Worm (Caenorhabditis elegans) whole organism, young adult: ENCODE data around the gene Y43F8C.5.

Experiments
- F33H1.4 ChIP-seq: fragments of 200-800 bp; sonication (Bioruptor generic); IDR thresholded peaks from 2 replicates; pipeline ENCODE4 v1.3.6; 2022; ENCODE audit warnings: missing genetic modification reagents, missing genetic modification characterization, missing compliant biosample characterization
- attf-3 ChIP-seq: fragments of 200-800 bp; sonication (Bioruptor generic); conservative IDR thresholded peaks from 2 replicates; pipeline ENCODE4 v1.3.6; 2022; ENCODE audit warnings: missing genetic modification reagents, missing genetic modification characterization, missing compliant biosample characterization
- attf-6 ChIP-seq: fragments of 200-800 bp; sonication (Bioruptor generic); IDR thresholded peaks from 2 replicates; pipeline ENCODE4 v1.3.6; 2022; ENCODE audit warnings: missing genetic modification reagents, missing genetic modification characterization, missing compliant biosample characterization
- nfya-1 ChIP-seq: sonication (generic microtip); optimal IDR thresholded peaks from 2 replicates; lab custom pipeline; 2017; ENCODE audit warnings: antibody characterized with exemption, missing compliant biosample characterization, missing genetic modification characterization, borderline replicate concordance; ENCODE audit not compliant: insufficient read depth
- snpc-1.1 ChIP-seq: sonication (generic microtip); optimal IDR thresholded peaks from 2 replicates; lab custom pipeline; 2017; ENCODE audit warnings: missing genetic modification characterization, mild to moderate bottlenecking, missing compliant biosample characterization, antibody characterized with exemption, moderate library complexity, missing genotype, missing genetic modification reagents; ENCODE audit not compliant: insufficient read depth
- sptf-2 ChIP-seq: fragments of 200-800 bp; sonication (Bioruptor generic); optimal IDR thresholded peaks from 2 replicates; lab custom pipeline; 2018; ENCODE audit warnings: mild to moderate bottlenecking, missing genetic modification characterization, missing compliant biosample characterization
- zim-3 ChIP-seq: sonication (generic microtip); optimal IDR thresholded peaks from 2 replicates; lab custom pipeline; 2017; ENCODE audit warnings: mild to moderate bottlenecking, missing genetic modification characterization, moderate library complexity, missing compliant biosample characterization

ce11 chrV:19643015-19643414 is 10.6 kb upstream of the Y43F8C.5 start:
- peak; percentile 62 for TF ChIP-seq F33H1.4 (GFP tag; lab: Robert Waterston, UW)
- peak; percentile 67 for TF ChIP-seq snpc-1.1 (tag; lab: Kevin White, UChicago)
- peak; percentile 86 for TF ChIP-seq zim-3 (tag; lab: Kevin White, UChicago)
- no peak for TF ChIP-seq sptf-2 (GFP tag; lab: Kevin White, UChicago)
- TF ChIP-seq nfya-1 (tag; lab: Kevin White, UChicago) = no peak
- TF ChIP-seq attf-3 = peak; percentile 68
- peak; percentile 85 for TF ChIP-seq attf-6 (GFP tag; lab: Robert Waterston, UW)
